Fruit fly (Drosophila melanogaster) Kc167 (cell line): ENCODE results near the gene SP.

Source experiments
- Myc ChIP-seq: fragments of >200 bp; optimal IDR thresholded peaks from 2 replicates; lab custom pipeline; 2017; ENCODE audit warnings: missing external identifiers
- h ChIP-seq: fragments of >200 bp; optimal IDR thresholded peaks from 3 replicates; lab custom pipeline; 2018; ENCODE audit warnings: missing external identifiers
- psq ChIP-seq: fragments of >200 bp; optimal IDR thresholded peaks from 2 replicates; lab custom pipeline; 2017; ENCODE audit warnings: missing external identifiers

- TF ChIP-seq h (lab: Kevin White, UChicago) (no peak), psq (lab: Kevin White, UChicago) (no peak), Myc (lab: Kevin White, UChicago) (no peak)
These were observed 10.8 kb downstream of the SP start for dm6 chr3L:13312250-13312649.
